Fruit fly (Drosophila melanogaster) Kc167 (cell line): ENCODE results near the gene Vajk2.

Experiments used
- Sin3A ChIP-seq: fragments of >200 bp; optimal IDR thresholded peaks from 2 replicates; lab custom pipeline; 2018; ENCODE audit warnings: missing external identifiers
- h ChIP-seq: fragments of >200 bp; optimal IDR thresholded peaks from 3 replicates; lab custom pipeline; 2018; ENCODE audit warnings: missing external identifiers
- insv ChIP-seq: fragments of >200 bp; optimal IDR thresholded peaks from 3 replicates; lab custom pipeline; 2018; ENCODE audit warnings: missing external identifiers
- psq ChIP-seq: fragments of >200 bp; optimal IDR thresholded peaks from 2 replicates; lab custom pipeline; 2017; ENCODE audit warnings: missing external identifiers
- ttk ChIP-seq: sonication (Bioruptor generic); optimal IDR thresholded peaks from 2 replicates; lab custom pipeline; 2017; ENCODE audit warnings: missing external identifiers

DNA sequence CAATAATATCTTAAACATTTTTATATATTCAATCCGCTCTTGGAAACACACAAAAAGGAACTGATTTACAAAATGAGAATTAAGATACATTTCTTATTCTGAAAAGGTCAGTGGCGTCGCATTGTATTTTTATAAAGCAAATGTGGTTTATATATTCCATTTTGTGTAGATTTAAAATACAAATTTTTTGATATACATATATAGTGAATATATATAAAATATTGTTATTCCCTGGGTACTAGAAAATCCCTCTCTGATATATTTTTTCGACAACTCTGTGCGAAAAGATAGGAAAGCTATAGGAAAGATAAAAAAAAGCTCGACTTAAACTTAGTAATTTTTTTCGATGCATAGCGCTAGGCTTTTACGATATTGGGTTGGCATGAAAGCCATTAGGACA, 3.2 kb downstream of the Vajk2 start, which contains the start of gene CG42711:
- no peak for TF ChIP-seq h (lab: Kevin White, UChicago)
- no peak for TF ChIP-seq ttk (lab: Kevin White, UChicago)
- no peak for TF ChIP-seq psq (lab: Kevin White, UChicago)
- TF ChIP-seq Sin3A (lab: Kevin White, UChicago): no peak
- TF ChIP-seq insv: no peak
